Fruit fly (Drosophila melanogaster) S2 (cell line): ENCODE measurements around the gene Wwox.
"Not testable (repeated sequence)": the region's sequence is repeated elsewhere in the genome, so short reads cannot be mapped to it uniquely, and the experiment has no call there.

Source experiments
- CG8478 ChIP-seq: fragments of >200 bp; optimal IDR thresholded peaks from 2 replicates; lab custom pipeline; 2018
- CTCF ChIP-seq, 2 experiments: fragments of >200 bp; optimal IDR thresholded peaks; 2 replicates each; lab custom pipeline; 2018

Wwox gene

DNA sequence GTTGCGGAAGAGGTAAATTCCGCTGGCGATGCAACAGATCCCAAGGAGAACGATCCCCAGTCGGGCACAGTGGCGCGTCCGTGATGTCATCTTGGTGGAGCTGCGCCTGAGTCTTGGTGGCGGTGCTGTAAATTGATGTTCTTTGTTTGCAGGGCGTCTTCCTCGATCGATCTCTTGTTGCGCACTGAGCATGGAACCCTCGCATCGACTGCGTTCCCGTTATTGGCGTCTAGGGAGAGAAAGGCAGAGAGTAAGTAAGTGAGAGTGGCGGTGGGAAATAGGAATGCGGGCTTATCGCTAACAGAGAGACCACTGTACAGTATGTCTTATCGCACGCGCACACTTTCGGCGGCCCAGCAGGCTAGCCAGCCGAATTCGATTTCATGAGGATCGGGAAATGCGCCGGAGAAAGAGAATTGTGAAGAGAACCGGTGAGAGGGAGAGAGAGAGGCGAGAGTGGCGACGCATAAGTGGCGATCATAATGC, 12.7 kb downstream of the Wwox start:
- TF ChIP-seq CTCF (optimal IDR thresholded peaks at IDR 0.05; lab: Kevin White, UChicago) (no peak), CG8478 (lab: Kevin White, UChicago) (no peak)

DNA sequence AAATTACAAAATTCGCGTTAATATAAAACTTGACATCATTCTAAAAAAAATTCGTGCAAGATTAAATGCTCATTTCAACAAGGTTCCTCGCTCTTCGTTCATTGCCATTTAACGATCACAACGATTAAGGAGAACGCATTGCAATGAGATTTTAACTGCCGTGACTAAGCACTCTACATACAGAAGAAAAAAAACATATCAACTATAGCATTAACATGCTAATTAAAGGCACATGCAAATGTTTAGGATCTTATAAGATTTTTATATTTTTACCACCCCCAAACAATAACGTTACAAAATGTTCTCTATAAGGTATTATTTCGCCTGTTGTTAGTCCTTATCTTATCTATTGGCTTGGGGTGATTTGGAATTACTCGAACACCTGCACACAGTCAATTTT, 13.4 kb downstream of the Wwox start:
- TF ChIP-seq CTCF (optimal IDR thresholded peaks at IDR 0.05; lab: Kevin White, UChicago) (no peak), CG8478 (lab: Kevin White, UChicago) (no peak)

DNA sequence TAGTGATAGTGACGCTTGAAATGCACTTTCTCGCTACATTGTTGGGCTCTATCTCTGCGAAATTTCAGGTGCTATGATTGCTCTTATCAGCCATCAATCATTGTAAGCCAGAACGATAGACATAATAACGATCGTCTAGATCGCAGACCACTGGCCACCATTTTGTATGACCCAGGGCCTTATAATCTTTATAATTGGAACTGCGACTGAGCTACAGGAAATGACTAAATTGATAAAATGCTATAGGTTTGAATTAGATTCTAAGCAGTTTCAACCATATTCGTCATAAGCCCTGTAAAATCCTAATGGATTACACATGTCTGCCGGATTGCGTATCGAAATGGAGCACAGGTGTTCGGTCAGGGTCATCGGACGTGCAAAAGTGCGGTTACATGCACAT, 14.2 kb downstream of the Wwox start:
- TF ChIP-seq CTCF (optimal IDR thresholded peaks at IDR 0.05; lab: Kevin White, UChicago) (no peak), CG8478 (lab: Kevin White, UChicago) (no peak)

DNA sequence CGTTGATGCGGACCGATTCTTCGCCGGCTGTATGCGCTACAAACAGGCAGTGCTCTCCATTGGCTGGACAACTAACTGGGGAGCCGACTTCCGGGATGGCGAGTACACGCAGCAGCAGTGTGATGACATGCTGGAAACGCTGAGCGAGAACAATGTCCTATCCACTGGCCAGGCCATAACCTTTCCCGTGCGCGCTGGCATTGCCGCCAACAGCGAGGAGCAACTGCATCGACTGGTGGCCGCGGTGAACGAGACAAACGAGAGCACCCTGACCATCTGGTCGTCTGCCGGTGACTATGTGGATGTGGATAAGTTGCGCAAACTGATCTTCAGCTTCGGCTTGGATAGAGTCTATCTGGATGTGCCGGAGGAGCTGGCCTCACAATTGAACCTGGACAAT, 17.9 kb downstream of the Wwox start:
- TF ChIP-seq CG8478 (lab: Kevin White, UChicago) (no peak), CTCF (optimal IDR thresholded peaks at IDR 0.05; lab: Kevin White, UChicago) (no peak)

DNA sequence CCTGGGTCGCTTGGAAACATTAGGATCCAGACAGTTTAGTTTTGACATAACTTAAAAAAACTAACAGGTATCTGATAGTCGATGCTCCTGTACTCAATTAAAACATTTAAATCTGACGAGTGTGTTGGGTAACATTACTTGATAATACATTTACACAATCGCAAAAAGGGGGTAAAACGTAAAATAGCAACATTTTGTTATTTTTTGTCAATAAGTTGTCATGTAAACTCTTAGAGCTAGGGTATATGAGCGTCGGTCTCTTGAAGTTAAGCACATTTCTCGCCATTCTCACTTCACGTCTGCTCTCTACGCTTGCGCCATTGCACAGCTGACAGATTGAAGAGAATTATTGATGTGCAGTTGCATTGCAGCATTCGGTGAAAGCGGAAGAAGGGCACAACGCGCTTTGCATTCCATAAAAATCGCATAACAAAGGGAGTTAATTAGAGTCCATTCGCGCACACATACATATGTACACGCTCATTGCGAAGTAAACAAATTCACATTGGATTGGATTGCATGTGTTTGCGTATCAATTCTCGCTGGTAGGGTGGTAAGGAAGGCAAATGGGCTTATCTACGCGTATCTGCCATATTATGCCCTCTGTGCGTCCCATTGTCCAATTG, 19.1 kb downstream of the Wwox start:
- no peak for TF ChIP-seq CTCF (optimal IDR thresholded peaks at IDR 0.05; lab: Kevin White, UChicago)

DNA sequence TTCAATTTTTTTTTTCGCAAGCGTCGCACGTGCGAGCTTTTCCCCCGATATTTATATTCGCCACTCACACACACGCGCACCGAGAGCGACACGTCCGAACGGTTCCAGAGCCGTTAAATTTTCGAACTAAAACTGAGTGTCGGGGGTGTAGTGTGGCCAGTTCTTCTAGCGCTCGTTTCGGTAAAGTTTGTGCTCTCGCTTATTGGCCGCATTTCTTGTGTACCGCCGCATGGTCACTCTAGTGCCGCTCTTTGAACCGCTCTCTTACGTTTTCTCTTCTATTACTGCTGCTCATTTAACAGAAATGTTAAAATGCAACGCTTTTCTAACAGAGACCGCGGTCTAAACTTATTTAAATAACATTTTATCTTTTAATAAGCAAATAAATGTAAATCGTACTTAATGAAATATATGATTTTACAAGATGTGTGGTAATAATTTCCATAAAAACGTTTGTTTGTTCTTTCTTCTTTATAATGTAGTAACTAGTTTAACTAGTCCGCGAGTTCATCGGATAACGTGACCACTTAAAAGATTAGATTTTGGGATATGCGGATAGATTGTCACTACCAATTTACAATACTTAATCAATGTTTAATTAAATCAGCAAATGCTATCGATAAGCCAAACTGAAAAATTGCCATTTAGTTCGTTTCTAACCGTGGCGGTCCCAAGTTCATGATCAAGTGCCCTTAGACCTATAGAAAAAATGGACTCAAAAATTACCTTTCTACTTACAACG, 19.9 kb downstream of the Wwox start, which contains the start of gene Snoo:
Gene Snoo, minus strand, starts transcription at position 138 of the 742 bp plus-strand sequence.
- TF ChIP-seq CTCF (optimal IDR thresholded peaks at IDR 0.05; lab: Kevin White, UChicago) (peak; percentile 43 to 52), CG8478 (lab: Kevin White, UChicago) (no peak)

DNA sequence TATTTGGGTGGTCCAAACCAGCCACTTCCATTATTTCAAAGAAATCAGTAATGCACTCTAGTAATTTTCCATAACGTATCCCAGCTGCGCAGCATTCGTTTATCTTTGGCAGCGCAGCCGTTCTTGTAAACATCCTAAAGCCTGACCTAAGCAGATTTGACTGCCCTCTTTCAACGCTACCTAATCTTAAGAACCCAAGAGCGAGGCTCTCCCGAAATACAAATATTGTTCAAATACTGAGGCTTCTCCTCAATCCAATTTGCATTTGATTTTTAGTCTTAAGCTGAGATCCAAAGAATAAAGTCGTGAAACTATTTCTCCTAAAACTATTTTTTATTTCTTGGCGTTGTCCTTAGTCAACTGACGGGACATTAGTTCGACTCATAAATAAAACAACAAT, 20.4 kb downstream of the Wwox start, which contains the start of gene CG7231:
Gene CG7231, plus strand, starts transcription at position 301 of the 400 bp plus-strand sequence.
- TF ChIP-seq CG8478 (lab: Kevin White, UChicago); CTCF (optimal IDR thresholded peaks at IDR 0.05; lab: Kevin White, UChicago): not testable (repeated sequence)

DNA sequence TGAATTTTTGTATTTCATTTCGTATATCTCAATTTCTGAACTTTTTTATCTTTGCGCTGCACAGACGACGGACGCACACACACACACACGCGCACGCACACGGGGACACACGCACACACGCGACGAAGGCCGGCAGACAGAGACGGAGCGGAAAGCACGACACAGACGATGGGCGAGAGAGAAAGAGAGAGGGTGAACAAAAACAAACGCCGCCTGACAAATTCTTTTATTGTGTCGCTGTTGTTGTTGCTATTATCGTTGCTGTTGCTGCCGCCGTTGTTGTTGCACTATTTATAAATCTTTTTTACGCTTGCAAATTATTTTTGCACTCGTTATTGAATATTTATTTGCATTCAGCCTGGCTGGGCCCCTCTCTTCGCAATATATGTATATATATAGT, 27.3 kb downstream of the Wwox start:
- no peak for TF ChIP-seq CTCF (optimal IDR thresholded peaks at IDR 0.05; lab: Kevin White, UChicago)
- TF ChIP-seq CG8478 (lab: Kevin White, UChicago), result no peak

DNA sequence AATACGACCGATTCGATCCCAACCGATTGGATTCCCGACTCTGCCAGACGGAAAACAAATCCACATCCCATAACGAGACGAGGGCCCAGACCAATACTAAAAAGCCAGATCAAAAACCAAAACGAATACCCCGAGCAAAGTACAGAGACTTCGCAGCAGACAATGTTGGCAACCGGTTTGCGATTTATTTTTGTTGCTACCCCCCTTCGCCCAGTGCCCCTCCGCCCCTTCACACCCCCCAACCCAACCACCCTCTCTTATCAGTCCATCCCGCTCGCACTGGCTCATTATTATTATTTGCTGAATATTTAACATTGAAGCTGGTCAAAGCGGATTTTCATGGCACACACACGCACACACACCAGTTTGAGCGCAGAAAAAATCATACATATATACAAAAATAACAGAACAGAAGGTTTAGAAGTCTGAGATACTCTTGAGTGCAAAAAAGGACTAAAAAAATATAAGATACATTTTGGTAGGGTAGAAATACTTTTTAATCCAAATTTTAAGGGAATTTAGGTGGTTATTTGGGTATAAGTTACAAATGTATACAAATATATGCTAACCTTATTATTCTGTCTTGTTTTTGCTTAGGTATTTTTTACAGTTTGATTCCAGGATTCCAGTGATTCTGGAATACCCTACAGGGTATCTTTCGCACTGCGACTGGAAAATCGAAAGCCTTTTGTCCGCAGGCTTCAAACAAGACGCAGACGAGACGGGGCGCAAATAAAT, 30.4 kb downstream of the Wwox start:
- no peak for TF ChIP-seq CTCF (optimal IDR thresholded peaks at IDR 0.05; lab: Kevin White, UChicago)
- TF ChIP-seq CG8478 (lab: Kevin White, UChicago), result no peak

DNA sequence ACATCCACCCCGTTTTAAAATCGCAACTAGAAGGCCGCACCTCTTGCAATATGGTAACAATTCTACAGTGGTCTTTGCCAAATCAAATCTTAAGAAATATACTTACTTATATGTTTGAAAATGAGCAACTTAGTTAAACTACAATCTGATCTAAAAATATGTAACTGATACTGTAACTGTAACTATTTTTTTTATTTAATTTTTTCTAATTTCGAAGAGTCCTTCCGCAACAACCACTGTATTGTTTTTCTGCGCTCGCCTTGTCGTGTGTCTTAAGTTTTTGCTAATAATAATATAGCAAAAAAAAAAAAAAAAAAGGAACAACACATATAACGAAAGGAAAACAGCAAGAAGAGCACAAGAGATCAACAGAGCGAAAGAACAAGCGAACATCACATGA, 32.7 kb downstream of the Wwox start:
- TF ChIP-seq CTCF (optimal IDR thresholded peaks at IDR 0.05; lab: Kevin White, UChicago) (no peak), CG8478 (lab: Kevin White, UChicago) (no peak)

DNA sequence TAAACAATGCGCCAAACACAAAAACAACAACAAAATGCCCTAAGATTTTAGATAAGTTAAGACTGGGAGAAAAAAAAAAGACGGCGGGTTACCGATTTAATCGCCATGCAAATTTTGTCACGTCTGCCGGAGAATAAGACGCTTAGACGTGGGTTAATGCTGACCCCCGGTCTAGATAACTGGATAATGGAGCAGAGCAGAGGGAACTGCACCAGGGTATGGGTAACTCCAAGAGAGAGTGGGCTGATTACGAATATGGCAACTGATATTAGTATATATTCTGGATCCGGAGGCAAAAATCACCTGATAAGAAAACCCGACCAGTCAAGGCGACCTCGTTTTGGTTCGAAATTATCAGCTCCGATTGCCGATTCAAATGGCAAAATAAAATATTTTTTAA, 34.1 kb downstream of the Wwox start:
- TF ChIP-seq CTCF (optimal IDR thresholded peaks at IDR 0.05; lab: Kevin White, UChicago) (no peak), CG8478 (lab: Kevin White, UChicago) (no peak)

DNA sequence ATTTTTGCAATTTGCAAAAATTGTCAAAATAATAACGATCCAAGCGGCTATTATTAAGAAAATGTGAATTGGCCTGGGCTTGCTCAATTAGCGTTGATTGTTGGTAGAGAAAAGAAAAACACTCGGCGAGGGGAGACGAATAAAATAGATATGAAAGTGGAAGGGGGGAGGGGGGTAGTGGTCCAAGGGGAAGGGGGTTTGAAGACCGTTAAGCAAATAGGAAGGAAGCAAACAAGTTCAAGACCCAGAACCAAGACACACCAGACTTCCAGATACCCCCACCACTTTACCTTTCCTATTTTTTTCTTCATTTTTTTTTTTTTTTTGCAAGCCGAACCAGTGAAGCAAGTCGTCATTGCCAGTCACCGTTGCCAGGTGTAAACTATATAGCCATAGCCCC, 34.8 kb downstream of the Wwox start:
- TF ChIP-seq CG8478 (lab: Kevin White, UChicago), result no peak
- no peak for TF ChIP-seq CTCF (optimal IDR thresholded peaks at IDR 0.05; lab: Kevin White, UChicago)

DNA sequence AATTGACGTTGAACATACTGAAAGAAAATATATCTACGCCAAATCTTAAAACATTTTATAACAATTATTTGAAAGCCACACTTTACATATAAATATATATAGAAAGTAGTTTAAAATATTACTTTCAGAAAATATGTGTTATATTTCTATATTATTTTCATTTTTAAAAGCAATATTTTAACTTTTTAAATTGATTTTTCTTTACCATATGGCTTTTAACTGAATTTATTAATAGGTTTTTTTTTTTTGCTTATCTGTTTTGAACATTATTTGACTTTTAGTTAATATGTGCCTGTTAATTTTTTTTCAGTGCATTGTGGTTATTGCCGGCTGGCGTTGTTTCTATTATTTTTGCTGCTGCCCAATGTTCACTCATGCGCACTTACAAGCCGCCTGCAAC, 36.0 kb downstream of the Wwox start:
- TF ChIP-seq CG8478 (lab: Kevin White, UChicago) (no peak), CTCF (optimal IDR thresholded peaks at IDR 0.05; lab: Kevin White, UChicago) (no peak)

DNA sequence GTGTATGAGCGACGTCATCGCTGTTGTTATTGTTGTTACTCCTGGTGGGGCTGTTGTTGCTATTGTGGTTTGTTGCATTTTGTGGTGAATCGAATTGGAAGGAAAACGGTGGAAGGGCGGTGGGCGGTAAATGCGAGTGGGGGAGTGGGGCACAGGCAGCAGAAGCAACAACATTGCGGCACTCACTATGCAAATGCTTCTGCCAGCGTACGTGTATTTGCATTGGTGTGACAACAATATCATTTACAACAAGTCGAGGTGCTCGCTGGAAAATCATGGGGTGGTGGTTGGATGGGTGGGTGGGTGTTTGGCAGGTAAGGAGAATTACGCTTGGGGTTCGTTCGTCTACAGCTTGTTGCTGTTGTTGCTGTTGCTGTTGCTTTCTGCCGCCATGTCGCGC, 36.4 kb downstream of the Wwox start:
- no peak for TF ChIP-seq CTCF (optimal IDR thresholded peaks at IDR 0.05; lab: Kevin White, UChicago)
- TF ChIP-seq CG8478 (lab: Kevin White, UChicago), result no peak
